Worm (Caenorhabditis elegans): ENCODE data around the gene pals-37.

pals-37 gene

DNA sequence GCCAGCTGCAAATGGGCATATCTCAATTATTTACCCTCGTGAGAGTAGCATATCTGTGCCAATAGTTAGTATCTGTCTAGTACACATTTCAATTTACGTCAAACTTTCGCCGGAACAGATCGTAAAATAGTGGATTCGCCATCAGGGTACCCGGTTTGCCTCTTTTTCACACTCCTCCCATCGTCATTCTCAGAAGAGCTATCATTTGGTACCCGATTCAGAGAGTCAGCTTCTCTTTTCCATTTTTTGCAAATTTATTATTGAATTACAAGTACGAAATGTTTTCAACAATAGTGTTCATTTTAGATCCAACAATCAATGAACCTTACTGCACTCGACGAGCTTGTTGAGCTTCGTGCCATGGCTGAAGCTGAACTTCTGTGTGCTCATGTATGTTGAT, 12.3 kb downstream of the pals-37 start, which contains the start of gene C54D10.5:
TSS of gene C54D10.5 (plus strand) at position 301 of the 400 bp plus-strand sequence.
- TF ChIP-seq elt-2 (tag; optimal IDR thresholded peaks at IDR 0.05) (no peak), lin-13 (GFP tag; optimal IDR thresholded peaks at IDR 0.05) (no peak), Y116A8C.19 (tag; optimal IDR thresholded peaks at IDR 0.05; ENCODE audit: borderline replicate concordance) (no peak), mep-1 (tag; optimal IDR thresholded peaks at IDR 0.05) (no peak), fkh-8 (tag; optimal IDR thresholded peaks at IDR 0.05) (no peak), pax-3 (tag; optimal IDR thresholded peaks at IDR 0.05) (no peak), nhr-85 (tag) (no peak), pqm-1 (tag; optimal IDR thresholded peaks at IDR 0.05) (no peak), unc-86 (tag; optimal IDR thresholded peaks at IDR 0.05) (no peak), zag-1 (tag; optimal IDR thresholded peaks at IDR 0.05) (no peak), skn-1 (tag; optimal IDR thresholded peaks at IDR 0.05) (no peak), unc-62 (GFP tag; optimal IDR thresholded peaks at IDR 0.05) (no peak), efl-1 (optimal IDR thresholded peaks at IDR 0.05) (no peak), efl-1 (GFP tag; optimal IDR thresholded peaks at IDR 0.05 in 1 of 2) (no peak), C34B4.2 (tag; optimal IDR thresholded peaks at IDR 0.05) (no peak), nhr-11 (tag; optimal IDR thresholded peaks at IDR 0.05) (no peak), nhr-12 (tag; optimal IDR thresholded peaks at IDR 0.05) (no peak), hlh-17 (GFP tag; optimal IDR thresholded peaks at IDR 0.05; ENCODE audit: borderline replicate concordance) (no peak), ztf-11 (tag; optimal IDR thresholded peaks at IDR 0.05) (no peak)

DNA sequence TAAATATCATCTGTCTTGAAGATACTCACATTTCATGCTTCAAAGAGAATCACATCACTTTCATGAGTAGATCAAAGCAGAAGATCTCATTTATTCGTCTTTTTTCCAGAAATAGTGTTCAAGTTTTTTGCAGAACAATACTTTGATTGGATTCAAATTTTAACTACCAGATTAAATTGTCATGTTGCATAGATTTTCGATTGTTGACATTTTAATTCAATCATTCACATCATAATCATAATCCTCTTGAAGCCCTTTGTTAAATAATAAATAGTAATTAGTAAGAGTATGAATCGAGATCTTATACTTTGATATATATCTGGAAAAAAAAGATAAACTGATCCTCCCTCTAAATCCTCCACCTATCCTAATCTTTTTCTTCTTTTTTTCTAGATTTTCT, 13.5 kb downstream of the pals-37 start:
- TF ChIP-seq grh-1 (GFP tag; IDR thresholded peaks at IDR 0.05) (no peak), isw-1 (GFP tag; IDR thresholded peaks at IDR 0.05) (no peak), lir-3 (tag; optimal IDR thresholded peaks at IDR 0.05; ENCODE audit: poor library complexity) (no peak), nhr-12 (tag; optimal IDR thresholded peaks at IDR 0.05) (no peak), jun-1 (tag; optimal IDR thresholded peaks at IDR 0.05) (no peak), ceh-63 (GFP tag; optimal IDR thresholded peaks at IDR 0.05) (no peak), nhr-20 (tag; optimal IDR thresholded peaks at IDR 0.05) (no peak), dsc-1 (tag; optimal IDR thresholded peaks at IDR 0.05) (peak; percentile 51), pax-3 (tag; optimal IDR thresholded peaks at IDR 0.05) (peak; percentile 70), dpl-1 (GFP tag; optimal IDR thresholded peaks at IDR 0.05) (no peak), elt-3 (tag; optimal IDR thresholded peaks at IDR 0.05) (no peak), vab-15 (tag; optimal IDR thresholded peaks at IDR 0.05) (no peak), fkh-10 (GFP tag; optimal IDR thresholded peaks at IDR 0.05) (no peak), mdl-1 (tag; optimal IDR thresholded peaks at IDR 0.05) (no peak)

DNA sequence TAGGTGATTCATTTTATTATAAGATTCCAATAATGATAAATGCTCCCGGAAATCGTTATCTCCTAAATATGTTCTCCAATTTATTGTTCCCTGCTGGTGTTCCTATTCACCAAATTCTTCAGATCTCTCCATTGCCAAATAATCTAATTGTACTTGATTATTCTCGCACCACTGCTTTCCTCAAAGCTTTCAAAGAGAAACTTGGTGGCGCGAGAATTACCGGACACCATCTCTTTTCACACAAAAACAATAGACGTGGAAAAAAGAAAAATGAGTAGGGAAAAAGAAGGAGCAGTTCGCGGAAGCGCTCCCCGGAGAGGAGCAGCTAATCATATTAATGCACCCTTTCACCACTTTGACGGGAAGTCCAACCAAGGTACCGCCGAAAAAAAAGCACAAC, 20.0 kb downstream of the pals-37 start:
- TF ChIP-seq fos-1 (tag; optimal IDR thresholded peaks at IDR 0.05): no peak
- TF ChIP-seq lin-14 (GFP tag; optimal IDR thresholded peaks at IDR 0.05): peak; percentile 48

DNA sequence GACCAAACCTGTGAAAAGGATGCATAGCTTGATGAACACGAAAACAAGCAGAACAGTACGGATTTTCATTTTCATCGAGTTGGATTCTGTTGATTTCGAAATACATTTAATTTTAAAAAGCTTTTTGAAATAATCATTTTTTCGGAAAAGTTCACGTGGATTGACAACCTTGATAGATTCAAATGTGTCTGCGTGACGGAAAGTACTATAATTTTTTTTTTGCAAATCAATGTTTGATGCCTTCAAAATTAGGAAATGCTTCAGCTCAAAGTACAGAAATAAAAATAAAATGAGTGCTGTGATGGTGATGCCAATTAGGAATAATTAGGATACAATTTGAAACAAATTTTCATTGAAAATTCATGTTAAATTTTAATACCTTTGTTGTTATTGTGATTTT, 20.5 kb downstream of the pals-37 start, which contains the start of gene C54D10.4:
TSS of gene C54D10.4 (minus strand) at position 101 of the 400 bp plus-strand sequence.
- TF ChIP-seq snu-23 (GFP tag; optimal IDR thresholded peaks at IDR 0.05) (no peak), nhr-11 (tag; optimal IDR thresholded peaks at IDR 0.05) (no peak), aly-2 (tag; optimal IDR thresholded peaks at IDR 0.05) (no peak), pag-3 (tag; optimal IDR thresholded peaks at IDR 0.05; ENCODE audit: borderline replicate concordance, insufficient read depth) (no peak), jun-1 (tag; optimal IDR thresholded peaks at IDR 0.05) (no peak), F16B12.6 (tag; optimal IDR thresholded peaks at IDR 0.05) (no peak), ets-5 (GFP tag; IDR thresholded peaks at IDR 0.05) (no peak), C34B4.2 (tag; optimal IDR thresholded peaks at IDR 0.05) (no peak), egl-13 (tag; optimal IDR thresholded peaks at IDR 0.05) (no peak), zip-4 (GFP tag; optimal IDR thresholded peaks at IDR 0.05) (no peak), fkh-10 (GFP tag; optimal IDR thresholded peaks at IDR 0.05) (no peak), ztf-4 (tag; optimal IDR thresholded peaks at IDR 0.05) (no peak), tbx-2 (tag; optimal IDR thresholded peaks at IDR 0.05) (no peak), lir-3 (tag; optimal IDR thresholded peaks at IDR 0.05; ENCODE audit: poor library complexity) (no peak), Y116A8C.19 (tag; optimal IDR thresholded peaks at IDR 0.05; ENCODE audit: borderline replicate concordance) (no peak)
